Worm (Caenorhabditis elegans) whole organism, mixed stage, embryonic: ENCODE measurements around the gene W02H5.8.

ENCODE experiments used
- ceh-43 ChIP-seq: fragments of 200-800 bp; sonication (Bioruptor generic); optimal IDR thresholded peaks from 2 replicates; lab custom pipeline; 2018; ENCODE audit warnings: mild to moderate bottlenecking, missing genetic modification characterization, moderate library complexity, missing compliant biosample characterization
- ces-1 ChIP-seq: fragments of 150-350 bp; optimal IDR thresholded peaks from 2 replicates; lab custom pipeline; 2014; ENCODE audit warnings: missing biosample characterization, missing genetic modification reagents, missing genetic modification characterization
- lin-13 ChIP-seq: fragments of 150-350 bp; optimal IDR thresholded peaks from 2 replicates; lab custom pipeline; 2014; ENCODE audit warnings: missing biosample characterization, missing genetic modification characterization
- lsy-2 ChIP-seq: fragments of 150-350 bp; optimal IDR thresholded peaks from 2 replicates; lab custom pipeline; 2014; ENCODE audit warnings: missing biosample characterization, missing genetic modification characterization
- mab-5 ChIP-seq: fragments of 150-350 bp; optimal IDR thresholded peaks from 2 replicates; lab custom pipeline; 2014; ENCODE audit warnings: missing biosample characterization, missing genetic modification characterization
- mep-1 ChIP-seq: fragments of 150-350 bp; optimal IDR thresholded peaks from 2 replicates; lab custom pipeline; 2017; ENCODE audit warnings: missing biosample characterization, missing genetic modification reagents, missing genetic modification characterization, inconsistent platforms
- nhr-28 ChIP-seq: fragments of 150-350 bp; optimal IDR thresholded peaks from 2 replicates; lab custom pipeline; 2014; ENCODE audit warnings: missing biosample characterization, missing genetic modification characterization
- pha-4 ChIP-seq: fragments of 150-350 bp; optimal IDR thresholded peaks from 2 replicates; lab custom pipeline; 2018; ENCODE audit warnings: missing biosample characterization, missing genetic modification reagents, missing genetic modification characterization
- sptf-1 ChIP-seq: sonication (generic microtip); optimal IDR thresholded peaks from 2 replicates; lab custom pipeline; 2017; ENCODE audit warnings: mild to moderate bottlenecking, missing genetic modification characterization, moderate library complexity, missing compliant biosample characterization
- unc-120 ChIP-seq: sonication (generic microtip); optimal IDR thresholded peaks from 2 replicates; lab custom pipeline; 2017; ENCODE audit warnings: missing genetic modification characterization, missing compliant biosample characterization; ENCODE audit not compliant: poor library complexity, severe bottlenecking
- unc-62 ChIP-seq: fragments of 150-350 bp; optimal IDR thresholded peaks from 2 replicates; lab custom pipeline; 2014; ENCODE audit warnings: missing biosample characterization, missing genetic modification reagents, missing genetic modification characterization

- TF ChIP-seq lsy-2 (tag; lab: Kevin White, UChicago) (no peak), pha-4 (tag; lab: Kevin White, UChicago) (no peak), mab-5 (tag; lab: Kevin White, UChicago) (no peak), unc-62 (GFP tag; lab: Kevin White, UChicago) (no peak), nhr-28 (tag; lab: Kevin White, UChicago) (no peak), lin-13 (tag; lab: Kevin White, UChicago) (no peak), unc-120 (tag; lab: Kevin White, UChicago) (no peak), mep-1 (no peak), ceh-43 (no peak), sptf-1 (tag; lab: Kevin White, UChicago) (no peak), ces-1 (GFP tag; lab: Kevin White, UChicago) (no peak)
These were observed 8.0 kb upstream of the W02H5.8 start for ce11 chrV:2660457-2660856.
